Worm (Caenorhabditis elegans) whole organism, L4 larva: ENCODE data around the gene C08E3.14.

ENCODE experiments used
- gei-8 ChIP-seq: fragments of 200-800 bp; sonication (Bioruptor generic); optimal IDR thresholded peaks from 2 replicates; lab custom pipeline; 2018; ENCODE audit warnings: mild to moderate bottlenecking, missing genetic modification characterization, missing compliant biosample characterization
- tra-1 ChIP-seq: fragments of 200-800 bp; sonication (Bioruptor generic); IDR thresholded peaks from 2 replicates; pipeline ENCODE4 v1.3.6; 2022; ENCODE audit warnings: missing genetic modification reagents, missing genetic modification characterization, missing compliant biosample characterization

ce11 chrII:1663516-1663915 is 37.8 kb downstream of the C08E3.14 start, which contains the start of gene duxl-1:
- TF ChIP-seq gei-8 (no peak), tra-1 (GFP tag; lab: Robert Waterston, UW) (no peak)
